Fruit fly (Drosophila melanogaster): ENCODE results near the gene CG13299.

DNA sequence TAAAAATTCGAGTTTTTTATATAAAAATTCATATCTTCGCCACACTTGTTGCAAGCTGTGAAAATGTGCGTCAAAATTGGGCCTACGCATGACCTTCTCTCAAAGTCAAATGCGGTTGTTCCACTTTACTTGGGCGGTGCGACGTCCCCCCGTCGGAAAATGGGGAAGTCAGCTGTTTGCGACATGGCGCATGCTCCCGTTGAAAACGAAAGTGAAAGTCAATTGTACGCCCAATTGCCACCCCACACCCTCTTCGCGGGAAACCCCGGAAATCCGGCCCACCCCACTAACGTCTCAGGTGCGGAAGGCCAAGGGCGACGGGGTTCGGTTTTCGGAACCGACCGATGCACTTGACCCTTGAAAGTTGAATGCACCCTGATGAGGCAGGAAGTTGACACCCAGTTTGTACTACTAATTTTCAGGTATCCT lies 29.9 kb upstream of the CG13299 start:
- TF ChIP-seq Myc (optimal IDR thresholded peaks at IDR 0.05), result no peak
- no peak for TF ChIP-seq psq (optimal IDR thresholded peaks at IDR 0.05)
- no peak for TF ChIP-seq insv (optimal IDR thresholded peaks at IDR 0.05)
- TF ChIP-seq ttk (optimal IDR thresholded peaks at IDR 0.05), result no peak
- TF ChIP-seq Sin3A (optimal IDR thresholded peaks at IDR 0.05), result no peak

All from Kc167 (cell line).